Worm (Caenorhabditis elegans) whole organism, L4 larva: ENCODE results near the gene sru-38.
A peak's percentile ranks its signal among the peaks of the same experiment; 100 is the strongest.

Experiments used
- F26F4.8 ChIP-seq: fragments of 200-800 bp; sonication (Bioruptor generic); conservative IDR thresholded peaks from 2 replicates; pipeline ENCODE4 v1.3.6; 2022; ENCODE audit warnings: missing genetic modification characterization, missing compliant biosample characterization
- T26A8.4 ChIP-seq: fragments of 200-800 bp; sonication (Bioruptor generic); IDR thresholded peaks from 2 replicates; pipeline ENCODE4 v1.3.6; 2022; ENCODE audit warnings: missing genetic modification characterization, missing compliant biosample characterization
- Y5F2A.4 ChIP-seq: fragments of 200-800 bp; sonication (Bioruptor generic); optimal IDR thresholded peaks from 2 replicates; lab custom pipeline; 2018; ENCODE audit warnings: mild to moderate bottlenecking, missing genetic modification characterization, missing compliant biosample characterization
- aha-1 ChIP-seq: fragments of 150-350 bp; peaks from one replicate; lab custom pipeline; 2014; ENCODE audit warnings: missing biosample characterization, missing genetic modification characterization
- ama-1 ChIP-seq: fragments of 150-350 bp; optimal IDR thresholded peaks from 2 replicates; lab custom pipeline; 2014; ENCODE audit warnings: inconsistent platforms, mixed read lengths
- arid-1 ChIP-seq: fragments of 200-800 bp; sonication (Bioruptor generic); conservative IDR thresholded peaks from 2 replicates; pipeline ENCODE4 v1.3.6; 2022; ENCODE audit warnings: missing genetic modification reagents, missing genetic modification characterization, missing compliant biosample characterization
- attf-4 ChIP-seq: sonication (generic microtip); optimal IDR thresholded peaks from 3 replicates; lab custom pipeline; 2017; ENCODE audit warnings: missing biosample characterization, missing genetic modification characterization
- ces-1 ChIP-seq: fragments of 150-350 bp; sonication (generic microtip); optimal IDR thresholded peaks from 4 replicates; lab custom pipeline; 2014; ENCODE audit warnings: missing biosample characterization, missing genetic modification reagents, missing genetic modification characterization
- daf-19 ChIP-seq: fragments of 200-800 bp; sonication (Bioruptor generic); conservative IDR thresholded peaks from 2 replicates; pipeline ENCODE4 v1.3.6; 2022; ENCODE audit warnings: missing genetic modification characterization, missing compliant biosample characterization
- dmd-6 ChIP-seq: fragments of 200-800 bp; sonication (Bioruptor generic); IDR thresholded peaks from 2 replicates; pipeline ENCODE4 v1.3.6; 2022; ENCODE audit warnings: missing genetic modification reagents, missing genetic modification characterization, missing compliant biosample characterization
- dmd-8 ChIP-seq: fragments of 200-800 bp; sonication (Bioruptor generic); IDR thresholded peaks from 2 replicates; pipeline ENCODE4 v1.3.6; 2022; ENCODE audit warnings: missing genetic modification characterization, missing compliant biosample characterization
- dmd-9 ChIP-seq: fragments of 200-800 bp; sonication (Bioruptor generic); IDR thresholded peaks from 2 replicates; pipeline ENCODE4 v1.3.6; 2022; ENCODE audit warnings: missing genetic modification reagents, missing genetic modification characterization, missing compliant biosample characterization
- dve-1 ChIP-seq: sonication (generic microtip); optimal IDR thresholded peaks from 2 replicates; lab custom pipeline; 2017; ENCODE audit warnings: antibody characterized with exemption, mild to moderate bottlenecking, missing genetic modification characterization, missing compliant biosample characterization; ENCODE audit not compliant: insufficient read depth
- fkh-10 ChIP-seq: fragments of 150-350 bp; optimal IDR thresholded peaks from 2 replicates; lab custom pipeline; 2014; ENCODE audit warnings: missing biosample characterization, missing genetic modification reagents, missing genetic modification characterization
- fos-1 ChIP-seq: fragments of 150-350 bp; optimal IDR thresholded peaks from 2 replicates; lab custom pipeline; 2014; ENCODE audit warnings: missing biosample characterization, missing genetic modification characterization
- hlh-11 ChIP-seq: fragments of 200-800 bp; sonication (Bioruptor generic); optimal IDR thresholded peaks from 2 replicates; lab custom pipeline; 2018; ENCODE audit warnings: mild to moderate bottlenecking, missing genetic modification characterization, missing compliant biosample characterization
- jun-1 ChIP-seq: fragments of 150-350 bp; optimal IDR thresholded peaks from 2 replicates; lab custom pipeline; 2014; ENCODE audit warnings: missing biosample characterization, missing genetic modification reagents, missing genetic modification characterization
- lin-38 ChIP-seq: fragments of 200-800 bp; sonication (Bioruptor generic); IDR thresholded peaks from 2 replicates; pipeline ENCODE4 v1.3.6; 2022; ENCODE audit warnings: missing genetic modification reagents, missing genetic modification characterization, missing compliant biosample characterization
- lsy-2 ChIP-seq, 2 experiments: fragments of 150-350 bp in 1 of 2; sonication (generic microtip) in 1 of 2; optimal IDR thresholded peaks; 2 replicates each; lab custom pipeline; 2014 to 2017; ENCODE audit warnings: missing biosample characterization in 2 of 2, missing genetic modification characterization in 2 of 2
- mep-1 ChIP-seq: fragments of 150-350 bp; sonication (generic microtip); optimal IDR thresholded peaks from 3 replicates; lab custom pipeline; 2014; ENCODE audit warnings: missing biosample characterization, missing genetic modification characterization
- mes-2 ChIP-seq: sonication (generic microtip); optimal IDR thresholded peaks from 2 replicates; lab custom pipeline; 2016; ENCODE audit warnings: missing genotype, mild to moderate bottlenecking, missing genetic modification characterization, missing compliant biosample characterization; ENCODE audit not compliant: poor library complexity, severe bottlenecking
- mxl-2 ChIP-seq: fragments of 200-800 bp; sonication (Bioruptor generic); conservative IDR thresholded peaks from 2 replicates; pipeline ENCODE4 v1.3.6; 2022; ENCODE audit warnings: missing genetic modification reagents, missing genetic modification characterization, missing compliant biosample characterization
- nhr-102 ChIP-seq: sonication (generic microtip); optimal IDR thresholded peaks from 2 replicates; lab custom pipeline; 2016; ENCODE audit warnings: mild to moderate bottlenecking, missing genetic modification characterization, moderate library complexity, missing compliant biosample characterization
- nhr-11 ChIP-seq: fragments of 150-350 bp; optimal IDR thresholded peaks from 2 replicates; lab custom pipeline; 2014; ENCODE audit warnings: missing biosample characterization, missing genetic modification characterization
- nhr-111 ChIP-seq: fragments of 200-800 bp; sonication (Bioruptor generic); optimal IDR thresholded peaks from 2 replicates; lab custom pipeline; 2018; ENCODE audit warnings: mild to moderate bottlenecking, missing genetic modification characterization, missing compliant biosample characterization
- nhr-237 ChIP-seq: sonication (generic microtip); optimal IDR thresholded peaks from 2 replicates; lab custom pipeline; 2017; ENCODE audit warnings: missing biosample characterization, missing genetic modification characterization
- nhr-48 ChIP-seq: sonication (generic microtip); optimal IDR thresholded peaks from 2 replicates; lab custom pipeline; 2016; ENCODE audit warnings: mild to moderate bottlenecking, missing genetic modification characterization, missing compliant biosample characterization
- nhr-77 ChIP-seq: fragments of 150-350 bp; optimal IDR thresholded peaks from 2 replicates; lab custom pipeline; 2014; ENCODE audit warnings: missing biosample characterization, missing genetic modification characterization
- php-3 ChIP-seq: fragments of 200-800 bp; sonication (Bioruptor generic); IDR thresholded peaks from 2 replicates; pipeline ENCODE4 v1.3.6; 2022; ENCODE audit warnings: missing genetic modification reagents, missing genetic modification characterization, missing compliant biosample characterization
- rbr-2 ChIP-seq: sonication (generic microtip); optimal IDR thresholded peaks from 2 replicates; lab custom pipeline; 2016; ENCODE audit warnings: missing genotype, missing genetic modification characterization, missing compliant biosample characterization
- saeg-2 ChIP-seq: fragments of 200-800 bp; sonication (Bioruptor generic); IDR thresholded peaks from 2 replicates; pipeline ENCODE4 v1.3.6; 2022; ENCODE audit warnings: missing genetic modification reagents, missing genetic modification characterization, missing compliant biosample characterization
- sdz-12 ChIP-seq: fragments of 200-800 bp; sonication (Bioruptor generic); optimal IDR thresholded peaks from 2 replicates; lab custom pipeline; 2018; ENCODE audit warnings: mild to moderate bottlenecking, missing genetic modification characterization, missing compliant biosample characterization
- skn-1 ChIP-seq: fragments of 150-350 bp; optimal IDR thresholded peaks from 2 replicates; lab custom pipeline; 2014; ENCODE audit warnings: missing biosample characterization, missing genetic modification characterization
- snpc-1.2 ChIP-seq: fragments of 200-800 bp; sonication (Bioruptor generic); IDR thresholded peaks from 2 replicates; pipeline ENCODE4 v1.3.6; 2022; ENCODE audit warnings: missing genetic modification reagents, missing genetic modification characterization, missing compliant biosample characterization
- snpc-4 ChIP-seq: fragments of 150-350 bp; optimal IDR thresholded peaks from 2 replicates; lab custom pipeline; 2014; ENCODE audit warnings: missing biosample characterization, missing genetic modification characterization
- spr-3 ChIP-seq: fragments of 200-800 bp; sonication (Bioruptor generic); optimal IDR thresholded peaks from 2 replicates; lab custom pipeline; 2018; ENCODE audit warnings: mild to moderate bottlenecking, missing genetic modification characterization, missing compliant biosample characterization
- unc-130 ChIP-seq: sonication (generic microtip); optimal IDR thresholded peaks from 2 replicates; lab custom pipeline; 2016; ENCODE audit warnings: missing genetic modification reagents, missing genetic modification characterization, missing compliant biosample characterization
- unc-62 ChIP-seq, 3 experiments: fragments of 150-350 bp in 1 of 3; sonication (generic microtip); optimal IDR thresholded peaks in 2 of 3; peaks in 1 of 3; 1 replicate in 1 of 3; 2 replicates in 2 of 3; lab custom pipeline; 2014 to 2017; ENCODE audit warnings: missing biosample characterization in 3 of 3, missing genetic modification characterization in 3 of 3, missing genetic modification reagents in 3 of 3, missing genotype in 1 of 3
- zag-1 ChIP-seq: fragments of 150-350 bp; optimal IDR thresholded peaks from 2 replicates; lab custom pipeline; 2014; ENCODE audit warnings: missing biosample characterization, missing genetic modification characterization
- zfp-2 ChIP-seq: sonication (generic microtip); optimal IDR thresholded peaks from 2 replicates; lab custom pipeline; 2016; ENCODE audit warnings: mild to moderate bottlenecking, missing genetic modification characterization, missing compliant biosample characterization
- zfp-3 ChIP-seq: fragments of 200-800 bp; sonication (Bioruptor generic); conservative IDR thresholded peaks from 2 replicates; pipeline ENCODE4 v1.3.6; 2022; ENCODE audit warnings: missing genetic modification reagents, missing genetic modification characterization, missing compliant biosample characterization
- ztf-11 ChIP-seq: fragments of 150-350 bp; optimal IDR thresholded peaks from 2 replicates; lab custom pipeline; 2014; ENCODE audit warnings: missing biosample characterization, missing genetic modification characterization
- ztf-7 ChIP-seq: fragments of 150-350 bp; optimal IDR thresholded peaks from 2 replicates; lab custom pipeline; 2014; ENCODE audit warnings: missing biosample characterization, missing genetic modification characterization

Gene sru-38

ce11 chrV:9789657-9790261, 46.1 kb downstream of the sru-38 start, which contains the start of gene ztf-7 (continued):
- TF ChIP-seq daf-19 (GFP tag; lab: Robert Waterston, UW) = peak; percentile 85
- TF ChIP-seq lsy-2 (tag; optimal IDR thresholded peaks at IDR 0.05; lab: Kevin White, UChicago) = peak; percentile 80 to 95
- TF ChIP-seq saeg-2 (GFP tag; lab: Robert Waterston, UW) = peak; percentile 93
- TF ChIP-seq zag-1 (tag; lab: Kevin White, UChicago) = no peak
- TF ChIP-seq nhr-48 (tag; lab: Kevin White, UChicago) = peak; percentile 92
- TF ChIP-seq dmd-8 = no peak

- TF ChIP-seq unc-62 (GFP tag; optimal IDR thresholded peaks at IDR 0.05 in 1 of 2; lab: Kevin White, UChicago) (peak in 1 of 2 experiments; percentile 49), unc-62 (tag; optimal IDR thresholded peaks at IDR 0.05; lab: Kevin White, UChicago) (no peak), ztf-11 (tag; lab: Kevin White, UChicago) (no peak), Y5F2A.4 (GFP tag; lab: Kevin White, UChicago) (peak; percentile 36), fkh-10 (GFP tag; lab: Kevin White, UChicago) (no peak), fos-1 (no peak), mxl-2 (no peak), mes-2 (tag; lab: Kevin White, UChicago) (peak; percentile 19), skn-1 (tag; lab: Kevin White, UChicago) (no peak), ama-1 (lab: Kevin White, UChicago) (peak; percentile 88), zfp-3 (GFP tag; lab: Robert Waterston, UW) (0 out of 2 replicates have a peak, but pooled peaks have one; percentile 10), dmd-6 (GFP tag; lab: Robert Waterston, UW) (peak; percentile 16; the same call in 1 of the 2 replicates), zfp-2 (tag; lab: Kevin White, UChicago) (no peak), nhr-11 (tag; lab: Kevin White, UChicago) (no peak), F26F4.8 (GFP tag; lab: Robert Waterston, UW) (no peak), nhr-48 (tag; lab: Kevin White, UChicago) (peak; percentile 19), dmd-9 (GFP tag; lab: Robert Waterston, UW) (0 out of 2 replicates have a peak, but pooled peaks have one; percentile 30), aha-1 (tag; lab: Kevin White, UChicago) (peak; percentile 94), rbr-2 (no peak), nhr-111 (peak; percentile 0), snpc-4 (no peak), dve-1 (tag; lab: Kevin White, UChicago) (peak; percentile 3), attf-4 (tag; lab: Kevin White, UChicago) (no peak), ces-1 (GFP tag; lab: Kevin White, UChicago) (no peak), T26A8.4 (no peak; the same call in 1 of the 2 replicates), lin-38 (GFP tag; lab: Robert Waterston, UW) (peak; percentile 32; the same call in 1 of the 2 replicates), nhr-77 (tag; lab: Kevin White, UChicago) (no peak), unc-130 (GFP tag; lab: Kevin White, UChicago) (peak; percentile 10), ztf-7 (tag; lab: Kevin White, UChicago) (no peak), arid-1 (GFP tag; lab: Robert Waterston, UW) (0 out of 2 replicates have a peak, but pooled peaks have one; percentile 21), snpc-1.2 (GFP tag; lab: Robert Waterston, UW) (peak; percentile 44; the same call in 1 of the 2 replicates), spr-3 (GFP tag; lab: Kevin White, UChicago) (peak; percentile 24), hlh-11 (tag; lab: Kevin White, UChicago) (peak; percentile 22), sdz-12 (peak; percentile 80), nhr-102 (tag; lab: Kevin White, UChicago) (peak; percentile 26), jun-1 (no peak), php-3 (GFP tag; lab: Robert Waterston, UW) (0 out of 2 replicates have a peak, but pooled peaks have one; percentile 8), nhr-237 (tag; lab: Kevin White, UChicago) (no peak), lsy-2 (tag; optimal IDR thresholded peaks at IDR 0.05; lab: Kevin White, UChicago) (peak in 1 of 2 experiments; percentile 30), mep-1 (tag; lab: Kevin White, UChicago) (peak; percentile 9)
Measured at ce11 chrV:9786721-9787131, 49.1 kb downstream of the sru-38 start, which contains the start of gene F46B6.6. F46B6.6 (minus strand) TSS chrV:9786868.
